Worm (Caenorhabditis elegans) whole organism, L4 larva: Measurements from ENCODE around the gene C44B11.6.
A peak's percentile ranks its signal among the peaks of the same experiment; 100 is the strongest.

Source experiments
- F10B5.3 ChIP-seq: sonication (generic microtip); optimal IDR thresholded peaks from 2 replicates; lab custom pipeline; 2016; ENCODE audit warnings: mild to moderate bottlenecking, missing genetic modification characterization, missing compliant biosample characterization
- F26F4.8 ChIP-seq: fragments of 200-800 bp; sonication (Bioruptor generic); conservative IDR thresholded peaks from 2 replicates; pipeline ENCODE4 v1.3.6; 2022; ENCODE audit warnings: missing genetic modification characterization, missing compliant biosample characterization
- F37D6.2 ChIP-seq: sonication (generic microtip); optimal IDR thresholded peaks from 2 replicates; lab custom pipeline; 2016; ENCODE audit warnings: mild to moderate bottlenecking, missing genetic modification characterization, missing compliant biosample characterization
- F49E8.2 ChIP-seq: sonication (generic microtip); optimal IDR thresholded peaks from 2 replicates; lab custom pipeline; 2016; ENCODE audit warnings: missing compliant biosample characterization, mild to moderate bottlenecking, missing genetic modification characterization, borderline replicate concordance
- T20F7.1 ChIP-seq: fragments of 200-800 bp; sonication (Bioruptor generic); optimal IDR thresholded peaks from 2 replicates; lab custom pipeline; 2018; ENCODE audit warnings: mild to moderate bottlenecking, missing genetic modification characterization, missing compliant biosample characterization
- T26A8.4 ChIP-seq: fragments of 200-800 bp; sonication (Bioruptor generic); IDR thresholded peaks from 2 replicates; pipeline ENCODE4 v1.3.6; 2022; ENCODE audit warnings: missing genetic modification characterization, missing compliant biosample characterization
- Y48G9A.11 ChIP-seq: fragments of 200-800 bp; sonication (Bioruptor generic); IDR thresholded peaks from 2 replicates; pipeline ENCODE4 v1.3.6; 2022; ENCODE audit warnings: missing genetic modification reagents, missing genetic modification characterization, missing compliant biosample characterization
- Y75B8A.6 ChIP-seq: fragments of 200-800 bp; sonication (Bioruptor generic); IDR thresholded peaks from 2 replicates; pipeline ENCODE4 v1.3.6; 2022; ENCODE audit warnings: missing genetic modification reagents, missing genetic modification characterization, missing compliant biosample characterization
- arid-1 ChIP-seq: fragments of 200-800 bp; sonication (Bioruptor generic); conservative IDR thresholded peaks from 2 replicates; pipeline ENCODE4 v1.3.6; 2022; ENCODE audit warnings: missing genetic modification reagents, missing genetic modification characterization, missing compliant biosample characterization
- ceh-28 ChIP-seq: fragments of 150-350 bp; optimal IDR thresholded peaks from 2 replicates; lab custom pipeline; 2014; ENCODE audit warnings: missing biosample characterization, missing genetic modification reagents, missing genetic modification characterization
- daf-19 ChIP-seq: fragments of 200-800 bp; sonication (Bioruptor generic); conservative IDR thresholded peaks from 2 replicates; pipeline ENCODE4 v1.3.6; 2022; ENCODE audit warnings: missing genetic modification characterization, missing compliant biosample characterization
- dmd-6 ChIP-seq: fragments of 200-800 bp; sonication (Bioruptor generic); IDR thresholded peaks from 2 replicates; pipeline ENCODE4 v1.3.6; 2022; ENCODE audit warnings: missing genetic modification reagents, missing genetic modification characterization, missing compliant biosample characterization
- dmd-8 ChIP-seq: fragments of 200-800 bp; sonication (Bioruptor generic); IDR thresholded peaks from 2 replicates; pipeline ENCODE4 v1.3.6; 2022; ENCODE audit warnings: missing genetic modification characterization, missing compliant biosample characterization
- dve-1 ChIP-seq: sonication (generic microtip); optimal IDR thresholded peaks from 2 replicates; lab custom pipeline; 2017; ENCODE audit warnings: antibody characterized with exemption, mild to moderate bottlenecking, missing genetic modification characterization, missing compliant biosample characterization; ENCODE audit not compliant: insufficient read depth
- egl-43 ChIP-seq: fragments of 200-800 bp; sonication (Bioruptor generic); IDR thresholded peaks from 2 replicates; pipeline ENCODE4 v1.3.6; 2022; ENCODE audit warnings: missing genetic modification reagents, missing genetic modification characterization, missing compliant biosample characterization
- fkh-10 ChIP-seq: fragments of 150-350 bp; optimal IDR thresholded peaks from 2 replicates; lab custom pipeline; 2014; ENCODE audit warnings: missing biosample characterization, missing genetic modification reagents, missing genetic modification characterization
- fos-1 ChIP-seq: fragments of 150-350 bp; optimal IDR thresholded peaks from 2 replicates; lab custom pipeline; 2014; ENCODE audit warnings: missing biosample characterization, missing genetic modification characterization
- hif-1 ChIP-seq, 2 experiments: sonication (generic microtip); optimal IDR thresholded peaks; 2 replicates each; lab custom pipeline; 2016 to 2017; ENCODE audit warnings: missing compliant biosample characterization in 2 of 2, missing genetic modification characterization in 2 of 2, missing genetic modification reagents in 2 of 2, missing genotype in 2 of 2, mild to moderate bottlenecking in 1 of 2
- hmg-1.1 ChIP-seq: fragments of 200-800 bp; sonication (Bioruptor generic); IDR thresholded peaks from 2 replicates; pipeline ENCODE4 v1.3.6; 2022; ENCODE audit warnings: missing genetic modification reagents, missing genetic modification characterization, missing compliant biosample characterization
- lim-7 ChIP-seq: fragments of 200-800 bp; sonication (Bioruptor generic); IDR thresholded peaks from 2 replicates; pipeline ENCODE4 v1.3.6; 2022; ENCODE audit warnings: missing genetic modification characterization, missing compliant biosample characterization
- lin-13 ChIP-seq: fragments of 150-350 bp; optimal IDR thresholded peaks from 2 replicates; lab custom pipeline; 2014; ENCODE audit warnings: missing biosample characterization, missing genetic modification reagents, missing genetic modification characterization
- lin-15B ChIP-seq: fragments of 150-350 bp; sonication (generic microtip); optimal IDR thresholded peaks from 3 replicates; lab custom pipeline; 2014; ENCODE audit warnings: missing biosample characterization, missing genetic modification characterization
- lin-38 ChIP-seq: fragments of 200-800 bp; sonication (Bioruptor generic); IDR thresholded peaks from 2 replicates; pipeline ENCODE4 v1.3.6; 2022; ENCODE audit warnings: missing genetic modification reagents, missing genetic modification characterization, missing compliant biosample characterization
- madf-5 ChIP-seq, 2 experiments: fragments of 200-800 bp; sonication (Bioruptor generic); IDR thresholded peaks; 2 replicates each; pipeline ENCODE4 v1.3.6; 2022; ENCODE audit warnings: missing compliant biosample characterization in 2 of 2, missing genetic modification characterization in 2 of 2
- madf-9 ChIP-seq: fragments of 200-800 bp; sonication (Bioruptor generic); conservative IDR thresholded peaks from 2 replicates; pipeline ENCODE4 v1.3.6; 2022; ENCODE audit warnings: missing genetic modification reagents, missing genetic modification characterization, missing compliant biosample characterization
- mdt-29 ChIP-seq: fragments of 200-800 bp; sonication (Bioruptor generic); IDR thresholded peaks from 2 replicates; pipeline ENCODE4 v1.3.6; 2022; ENCODE audit warnings: missing genetic modification reagents, missing genetic modification characterization, missing compliant biosample characterization
- mes-2 ChIP-seq: sonication (generic microtip); optimal IDR thresholded peaks from 2 replicates; lab custom pipeline; 2016; ENCODE audit warnings: missing genotype, mild to moderate bottlenecking, missing genetic modification characterization, missing compliant biosample characterization; ENCODE audit not compliant: poor library complexity, severe bottlenecking
- mxl-2 ChIP-seq: fragments of 200-800 bp; sonication (Bioruptor generic); conservative IDR thresholded peaks from 2 replicates; pipeline ENCODE4 v1.3.6; 2022; ENCODE audit warnings: missing genetic modification reagents, missing genetic modification characterization, missing compliant biosample characterization
- mxl-3 ChIP-seq: fragments of 200-800 bp; sonication (Bioruptor generic); optimal IDR thresholded peaks from 2 replicates; lab custom pipeline; 2018; ENCODE audit warnings: mild to moderate bottlenecking, missing genetic modification characterization, missing compliant biosample characterization
- nhr-10 ChIP-seq: fragments of 150-350 bp; optimal IDR thresholded peaks from 2 replicates; lab custom pipeline; 2014; ENCODE audit warnings: missing biosample characterization, missing genetic modification characterization
- nhr-102 ChIP-seq: sonication (generic microtip); optimal IDR thresholded peaks from 2 replicates; lab custom pipeline; 2016; ENCODE audit warnings: mild to moderate bottlenecking, missing genetic modification characterization, moderate library complexity, missing compliant biosample characterization
- nhr-111 ChIP-seq: fragments of 200-800 bp; sonication (Bioruptor generic); optimal IDR thresholded peaks from 2 replicates; lab custom pipeline; 2018; ENCODE audit warnings: mild to moderate bottlenecking, missing genetic modification characterization, missing compliant biosample characterization
- nhr-28 ChIP-seq: fragments of 150-350 bp; optimal IDR thresholded peaks from 2 replicates; lab custom pipeline; 2014; ENCODE audit warnings: missing biosample characterization, missing genetic modification characterization
- nhr-41 ChIP-seq: fragments of 200-800 bp; sonication (Bioruptor generic); IDR thresholded peaks from 2 replicates; pipeline ENCODE4 v1.3.6; 2022; ENCODE audit warnings: missing genetic modification reagents, missing genetic modification characterization, missing compliant biosample characterization
- nhr-42 ChIP-seq: fragments of 200-800 bp; sonication (Bioruptor generic); IDR thresholded peaks from 2 replicates; pipeline ENCODE4 v1.3.6; 2022; ENCODE audit warnings: missing genetic modification characterization, missing compliant biosample characterization
- nhr-48 ChIP-seq: sonication (generic microtip); optimal IDR thresholded peaks from 2 replicates; lab custom pipeline; 2016; ENCODE audit warnings: mild to moderate bottlenecking, missing genetic modification characterization, missing compliant biosample characterization
- skn-1 ChIP-seq: fragments of 150-350 bp; optimal IDR thresholded peaks from 2 replicates; lab custom pipeline; 2014; ENCODE audit warnings: missing biosample characterization, missing genetic modification characterization
- snpc-1.2 ChIP-seq: fragments of 200-800 bp; sonication (Bioruptor generic); IDR thresholded peaks from 2 replicates; pipeline ENCODE4 v1.3.6; 2022; ENCODE audit warnings: missing genetic modification reagents, missing genetic modification characterization, missing compliant biosample characterization
- spr-1 ChIP-seq: sonication (generic microtip); optimal IDR thresholded peaks from 2 replicates; lab custom pipeline; 2016; ENCODE audit warnings: mild to moderate bottlenecking, missing genetic modification characterization, missing compliant biosample characterization
- spr-3 ChIP-seq: fragments of 200-800 bp; sonication (Bioruptor generic); optimal IDR thresholded peaks from 2 replicates; lab custom pipeline; 2018; ENCODE audit warnings: mild to moderate bottlenecking, missing genetic modification characterization, missing compliant biosample characterization
- tra-1 ChIP-seq: fragments of 200-800 bp; sonication (Bioruptor generic); IDR thresholded peaks from 2 replicates; pipeline ENCODE4 v1.3.6; 2022; ENCODE audit warnings: missing genetic modification reagents, missing genetic modification characterization, missing compliant biosample characterization
- zfp-3 ChIP-seq: fragments of 200-800 bp; sonication (Bioruptor generic); conservative IDR thresholded peaks from 2 replicates; pipeline ENCODE4 v1.3.6; 2022; ENCODE audit warnings: missing genetic modification reagents, missing genetic modification characterization, missing compliant biosample characterization

The C44B11.6 gene

DNA sequence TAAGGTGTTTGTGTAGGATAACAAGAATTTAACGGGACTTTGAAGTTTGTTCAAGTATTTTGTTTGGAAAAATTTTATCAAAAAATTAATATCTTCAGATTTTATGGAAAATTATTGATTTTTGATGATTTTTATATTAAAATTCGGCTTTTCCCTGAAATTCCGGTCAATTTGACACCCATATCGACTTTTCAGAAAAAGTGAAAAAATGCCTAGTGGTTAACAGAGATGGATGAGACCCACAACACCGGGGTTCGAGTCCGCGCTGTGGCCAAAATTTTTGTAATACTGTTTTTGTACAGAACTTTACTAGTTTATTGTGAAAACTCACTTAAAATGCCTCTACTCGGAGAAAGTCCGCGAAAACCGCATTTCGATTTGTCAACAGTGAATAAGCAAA lies 43.4 kb upstream of the C44B11.6 start:
- TF ChIP-seq nhr-42 (GFP tag; lab: Robert Waterston, UW) (no peak), lim-7 (GFP tag; lab: Robert Waterston, UW) (0 out of 2 replicates have a peak, but pooled peaks have one; percentile 29), ceh-28 (tag; lab: Kevin White, UChicago) (no peak), lin-38 (GFP tag; lab: Robert Waterston, UW) (peak; percentile 30; the same call in 1 of the 2 replicates)
- TF ChIP-seq, all 104 proteins: peak for 2

ce11 chrIII:3110614-3111013 lies 42.3 kb upstream of the C44B11.6 start:
- TF ChIP-seq fos-1 (no peak), T20F7.1 (no peak), lin-15B (no peak), nhr-111 (GFP tag; lab: Kevin White, UChicago) (no peak), spr-3 (GFP tag; lab: Kevin White, UChicago) (no peak), hif-1 (tag; optimal IDR thresholded peaks at IDR 0.05; lab: Kevin White, UChicago) (no peak)

ce11 chrIII:3111534-3111933 lies 41.4 kb upstream of the C44B11.6 start:
- TF ChIP-seq mes-2 (tag; lab: Kevin White, UChicago) (no peak), ceh-28 (tag; lab: Kevin White, UChicago) (peak; percentile 89)

DNA sequence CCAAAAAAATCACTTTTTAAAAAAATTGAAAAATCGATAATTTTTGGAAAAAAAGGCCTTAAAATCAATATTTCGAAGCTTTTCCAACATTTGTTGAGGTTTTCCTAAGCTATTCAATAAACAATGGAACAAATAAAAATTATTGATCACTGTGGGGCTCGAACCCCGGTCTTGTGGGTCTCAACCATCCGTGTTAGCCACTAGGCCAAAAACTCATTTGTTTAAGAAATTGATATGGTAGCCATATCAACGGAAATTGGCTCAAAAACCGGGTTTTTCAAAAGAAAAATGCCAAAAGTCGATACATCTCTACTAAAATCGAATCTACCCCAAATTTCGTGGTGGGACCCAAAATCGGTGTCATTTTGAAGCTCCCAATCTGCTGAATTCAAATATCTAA lies 40.9 kb upstream of the C44B11.6 start:
- TF ChIP-seq fkh-10 (no peak), mdt-29 (GFP tag; lab: Robert Waterston, UW) (no peak), nhr-42 (GFP tag; lab: Robert Waterston, UW) (0 out of 2 replicates have a peak, but pooled peaks have one; percentile 17), hmg-1.1 (GFP tag; lab: Robert Waterston, UW) (peak; percentile 37; the same call in 1 of the 2 replicates), F37D6.2 (tag; lab: Kevin White, UChicago) (no peak), lin-13 (GFP tag; lab: Kevin White, UChicago) (peak; percentile 13), Y48G9A.11 (GFP tag; lab: Robert Waterston, UW) (peak; percentile 39; the same call in 1 of the 2 replicates), lin-38 (GFP tag; lab: Robert Waterston, UW) (peak; percentile 62), madf-9 (GFP tag; lab: Robert Waterston, UW) (no peak), spr-1 (tag; lab: Kevin White, UChicago) (no peak), nhr-48 (tag; lab: Kevin White, UChicago) (peak; percentile 22), skn-1 (no peak), dmd-6 (GFP tag; lab: Robert Waterston, UW) (no peak), madf-5 (GFP tag; IDR thresholded peaks at IDR 0.05; lab: Robert Waterston, UW) (0 out of 4 replicates have a peak, but pooled peaks of 1 of the 2 experiments have one; percentile 7), F49E8.2 (tag; lab: Kevin White, UChicago) (no peak), T26A8.4 (peak; percentile 46; the same call in 1 of the 2 replicates), zfp-3 (GFP tag; lab: Robert Waterston, UW) (no peak), tra-1 (GFP tag; lab: Robert Waterston, UW) (no peak), mxl-3 (GFP tag; lab: Kevin White, UChicago) (no peak), arid-1 (0 out of 2 replicates have a peak, but pooled peaks have one; percentile 27), F10B5.3 (tag; lab: Kevin White, UChicago) (peak; percentile 15), nhr-10 (tag; lab: Kevin White, UChicago) (no peak), mxl-2 (no peak), mes-2 (tag; lab: Kevin White, UChicago) (peak; percentile 30), F26F4.8 (0 out of 2 replicates have a peak, but pooled peaks have one; percentile 49), nhr-28 (tag; lab: Kevin White, UChicago) (no peak), dve-1 (peak; percentile 31), Y75B8A.6 (0 out of 2 replicates have a peak, but pooled peaks have one; percentile 68), daf-19 (GFP tag; lab: Robert Waterston, UW) (no peak), nhr-41 (GFP tag; lab: Robert Waterston, UW) (no peak), egl-43 (0 out of 2 replicates have a peak, but pooled peaks have one; percentile 20), snpc-1.2 (GFP tag; lab: Robert Waterston, UW) (0 out of 2 replicates have a peak, but pooled peaks have one; percentile 39), lim-7 (GFP tag; lab: Robert Waterston, UW) (peak; percentile 75; the same call in 1 of the 2 replicates), nhr-102 (no peak), dmd-8 (GFP tag; lab: Robert Waterston, UW) (no peak)
